Worm (Caenorhabditis elegans) whole organism, early embryonic: ENCODE measurements around the gene degl-2.

ENCODE experiments used
- ama-1 ChIP-seq: fragments of 150-350 bp; optimal IDR thresholded peaks from 2 replicates; lab custom pipeline; 2014
- ceh-36 ChIP-seq: sonication (generic microtip); optimal IDR thresholded peaks from 2 replicates; lab custom pipeline; 2016; ENCODE audit warnings: missing genetic modification characterization, inconsistent platforms, missing compliant biosample characterization
- flt-1 ChIP-seq: fragments of 200-800 bp; sonication (Bioruptor generic); IDR thresholded peaks from 2 replicates; pipeline ENCODE4 v1.3.6; 2022; ENCODE audit warnings: missing genetic modification characterization, missing compliant biosample characterization
- pes-1 ChIP-seq: fragments of 200-800 bp; sonication (Bioruptor generic); IDR thresholded peaks from 2 replicates; pipeline ENCODE4 v1.3.6; 2022; ENCODE audit warnings: missing genetic modification reagents, missing genetic modification characterization, missing compliant biosample characterization
- scrt-1 ChIP-seq: fragments of 200-800 bp; sonication (Bioruptor generic); IDR thresholded peaks from 2 replicates; pipeline ENCODE4 v1.3.6; 2022; ENCODE audit warnings: missing genetic modification characterization, missing compliant biosample characterization

- TF ChIP-seq flt-1 (GFP tag; lab: Robert Waterston, UW) (no peak), pes-1 (no peak), ama-1 (lab: Kevin White, UChicago) (no peak), scrt-1 (no peak), ceh-36 (tag; lab: Kevin White, UChicago) (no peak)
These were observed 20.0 kb upstream of the degl-2 start, which contains the start of gene W09C2.9 for ce11 chrIV:9623269-9623668.
